Fruit fly (Drosophila melanogaster) whole organism, embryonic: ENCODE results near the gene ara.

Source experiments
- CG15514 ChIP-seq: fragments of 200-800 bp; sonication (Bioruptor generic); optimal IDR thresholded peaks from 3 replicates; lab custom pipeline; 2017; ENCODE audit warnings: missing biosample characterization, missing genetic modification characterization, mild to moderate bottlenecking, moderate library complexity, missing genetic modification reagents
- D19A ChIP-seq: fragments of 200-800 bp; optimal IDR thresholded peaks from 3 replicates; lab custom pipeline; 2019; ENCODE audit warnings: missing biosample characterization, mild to moderate bottlenecking, missing genetic modification characterization, moderate library complexity
- Hr78 ChIP-seq, 2 experiments: fragments of 200-800 bp in 1 of 2; fragments of >200 bp in 1 of 2; sonication (Bioruptor generic) in 1 of 2; optimal IDR thresholded peaks; 2 replicates each; lab custom pipeline; 2017 to 2019; ENCODE audit warnings: missing biosample characterization in 2 of 2, missing genetic modification characterization in 2 of 2, mild to moderate bottlenecking in 1 of 2, moderate library complexity in 1 of 2
- sob ChIP-seq: fragments of 200-800 bp; sonication (Bioruptor generic); IDR thresholded peaks from 2 replicates; pipeline ENCODE4 v1.3.6; 2022; ENCODE audit warnings: missing biosample characterization, missing genetic modification characterization
- zf30C ChIP-seq: fragments of 200-800 bp; sonication (Bioruptor generic); optimal IDR thresholded peaks from 3 replicates; lab custom pipeline; 2018; ENCODE audit warnings: missing biosample characterization, mild to moderate bottlenecking, missing genetic modification characterization

DNA sequence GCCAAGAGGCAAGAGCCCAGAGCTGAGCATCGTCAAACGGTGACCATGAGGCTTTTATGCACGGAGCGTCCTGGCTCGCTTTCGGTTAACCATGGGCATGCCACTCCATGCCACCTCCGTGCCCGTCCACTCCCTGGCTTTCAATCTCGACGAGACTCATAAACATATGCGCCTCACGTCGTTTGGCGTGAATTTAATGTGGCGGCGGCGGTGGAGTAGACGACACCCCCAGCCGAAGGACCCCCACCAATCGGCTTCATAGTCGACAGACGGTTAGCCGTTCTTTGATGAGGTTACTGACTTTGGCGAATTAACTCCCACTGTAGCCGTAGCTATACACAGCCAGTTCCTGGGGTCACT is 59.1 kb downstream of the ara start:
- TF ChIP-seq sob (GFP tag; lab: Robert Waterston, UW) (no peak), CG15514 (GFP tag; lab: Kevin White, UChicago) (no peak), Hr78 (GFP tag; optimal IDR thresholded peaks at IDR 0.05; lab: Kevin White, UChicago) (no peak), zf30C (GFP tag; lab: Kevin White, UChicago) (no peak), D19A (tag; lab: Kevin White, UChicago) (no peak)
